Worm (Caenorhabditis elegans): ENCODE data around the gene F55H2.8.
A peak's percentile ranks its signal among the peaks of the same experiment; 100 is the strongest.

Gene F55H2.8

ce11 chrIII:9467095-9467494, 46.6 kb upstream of the F55H2.8 start, which contains the start of gene baf-1 (continued):
- TF ChIP-seq bed-2 (GFP tag; IDR thresholded peaks at IDR 0.05) (no peak), ztf-28 (GFP tag; IDR thresholded peaks at IDR 0.05) (no peak), madf-6 (GFP tag; IDR thresholded peaks at IDR 0.05) (peak; percentile 65), athp-1 (tag; optimal IDR thresholded peaks at IDR 0.05) (no peak), gei-17 (GFP tag; optimal IDR thresholded peaks at IDR 0.05) (no peak), let-607 (tag; optimal IDR thresholded peaks at IDR 0.05) (no peak), nhr-120 (GFP tag; IDR thresholded peaks at IDR 0.05) (no peak), T26A5.8 (tag; optimal IDR thresholded peaks at IDR 0.05) (no peak), atf-7 (tag; optimal IDR thresholded peaks at IDR 0.05) (peak; percentile 10), fkh-3 (tag; optimal IDR thresholded peaks at IDR 0.05) (peak; percentile 37), unc-62 (GFP tag; optimal IDR thresholded peaks at IDR 0.05) (no peak), sea-2 (GFP tag; IDR thresholded peaks at IDR 0.05) (no peak), tlf-1 (GFP tag; optimal IDR thresholded peaks at IDR 0.05) (peak; percentile 7), madf-8 (GFP tag; conservative IDR thresholded peaks at IDR 0.05) (0 out of 2 replicates have a peak, but pooled peaks have one; percentile 15), ceh-91 (GFP tag; IDR thresholded peaks at IDR 0.05) (peak; percentile 43; the same call in 1 of the 2 replicates), F52B5.7 (tag; optimal IDR thresholded peaks at IDR 0.05) (no peak), xnd-1 (tag; optimal IDR thresholded peaks at IDR 0.05) (no peak), B0261.1 (tag; optimal IDR thresholded peaks at IDR 0.05) (no peak), tbx-9 (tag; optimal IDR thresholded peaks at IDR 0.05; ENCODE audit: borderline replicate concordance) (no peak), nfyb-1 (GFP tag; IDR thresholded peaks at IDR 0.05) (no peak), F33H1.4 (GFP tag; IDR thresholded peaks at IDR 0.05) (no peak), B0336.3 (GFP tag; IDR thresholded peaks at IDR 0.05) (0 out of 2 replicates have a peak, but pooled peaks have one; percentile 37), lsy-27 (tag; optimal IDR thresholded peaks at IDR 0.05; ENCODE audit: borderline replicate concordance, insufficient read depth) (no peak), ztf-26 (tag; optimal IDR thresholded peaks at IDR 0.05) (no peak), ceh-27 (GFP tag; optimal IDR thresholded peaks at IDR 0.05) (no peak), mel-28 (tag; optimal IDR thresholded peaks at IDR 0.05; ENCODE audit: borderline replicate concordance) (no peak), snpc-3.4 (tag; optimal IDR thresholded peaks at IDR 0.05) (peak; percentile 11), mes-4 (tag; optimal IDR thresholded peaks at IDR 0.05) (no peak), ztf-22 (GFP tag; optimal IDR thresholded peaks at IDR 0.05) (no peak), mxl-1 (tag; optimal IDR thresholded peaks at IDR 0.05) (no peak), bed-1 (GFP tag; IDR thresholded peaks at IDR 0.05) (no peak), K12H6.12 (tag; optimal IDR thresholded peaks at IDR 0.05) (no peak), efl-1 (GFP tag; optimal IDR thresholded peaks at IDR 0.05) (peak; percentile 20), Y79H2A.3 (GFP tag; conservative IDR thresholded peaks at IDR 0.05) (no peak), rpc-1 (optimal IDR thresholded peaks at IDR 0.05) (no peak), rpc-1 (tag; optimal IDR thresholded peaks at IDR 0.05) (no peak), ZK185.1 (tag; optimal IDR thresholded peaks at IDR 0.05; ENCODE audit: poor library complexity, severe bottlenecking) (no peak), sdz-38 (tag; optimal IDR thresholded peaks at IDR 0.05) (no peak), F39B2.1 (GFP tag; IDR thresholded peaks at IDR 0.05) (no peak), nfya-1 (tag; optimal IDR thresholded peaks at IDR 0.05; ENCODE audit: borderline replicate concordance, insufficient read depth) (no peak), lag-1 (GFP tag; IDR thresholded peaks at IDR 0.05) (no peak), nhr-90 (tag; optimal IDR thresholded peaks at IDR 0.05) (no peak), ceh-58 (GFP tag; IDR thresholded peaks at IDR 0.05) (no peak)

All from whole organism, young adult.